Worm (Caenorhabditis elegans) whole organism, L4 larva: ENCODE data around the gene W02G9.4.
A peak's percentile ranks its signal among the peaks of the same experiment; 100 is the strongest.

ENCODE experiments used
- F10B5.3 ChIP-seq: sonication (generic microtip); optimal IDR thresholded peaks from 2 replicates; lab custom pipeline; 2016; ENCODE audit warnings: mild to moderate bottlenecking, missing genetic modification characterization, missing compliant biosample characterization
- fos-1 ChIP-seq: fragments of 150-350 bp; optimal IDR thresholded peaks from 2 replicates; lab custom pipeline; 2014; ENCODE audit warnings: missing biosample characterization, missing genetic modification characterization
- hlh-30 ChIP-seq: sonication (generic microtip); optimal IDR thresholded peaks from 2 replicates; lab custom pipeline; 2017; ENCODE audit warnings: antibody characterized with exemption, mild to moderate bottlenecking, missing genetic modification characterization, missing compliant biosample characterization; ENCODE audit not compliant: insufficient read depth
- lin-13 ChIP-seq: fragments of 150-350 bp; optimal IDR thresholded peaks from 2 replicates; lab custom pipeline; 2014; ENCODE audit warnings: missing biosample characterization, missing genetic modification reagents, missing genetic modification characterization
- nhr-237 ChIP-seq: sonication (generic microtip); optimal IDR thresholded peaks from 2 replicates; lab custom pipeline; 2017; ENCODE audit warnings: missing biosample characterization, missing genetic modification characterization
- nhr-28 ChIP-seq: fragments of 150-350 bp; optimal IDR thresholded peaks from 2 replicates; lab custom pipeline; 2014; ENCODE audit warnings: missing biosample characterization, missing genetic modification characterization
- pha-4 ChIP-seq, 2 experiments: fragments of 150-350 bp in 1 of 2; fragments of 200-800 bp in 1 of 2; sonication (Bioruptor generic) in 1 of 2; IDR thresholded peaks in 1 of 2; optimal IDR thresholded peaks in 1 of 2; 2 replicates each; pipeline versions ENCODE4 v1.3.6 to Lab custom; 2014 to 2022; ENCODE audit warnings: missing genetic modification characterization in 2 of 2, missing genetic modification reagents in 2 of 2, missing biosample characterization in 1 of 2, missing compliant biosample characterization in 1 of 2
- unc-39 ChIP-seq: sonication (generic microtip); optimal IDR thresholded peaks from 2 replicates; lab custom pipeline; 2017; ENCODE audit warnings: missing biosample characterization, missing genetic modification characterization
- ztf-11 ChIP-seq: fragments of 150-350 bp; optimal IDR thresholded peaks from 2 replicates; lab custom pipeline; 2014; ENCODE audit warnings: missing biosample characterization, missing genetic modification characterization

DNA sequence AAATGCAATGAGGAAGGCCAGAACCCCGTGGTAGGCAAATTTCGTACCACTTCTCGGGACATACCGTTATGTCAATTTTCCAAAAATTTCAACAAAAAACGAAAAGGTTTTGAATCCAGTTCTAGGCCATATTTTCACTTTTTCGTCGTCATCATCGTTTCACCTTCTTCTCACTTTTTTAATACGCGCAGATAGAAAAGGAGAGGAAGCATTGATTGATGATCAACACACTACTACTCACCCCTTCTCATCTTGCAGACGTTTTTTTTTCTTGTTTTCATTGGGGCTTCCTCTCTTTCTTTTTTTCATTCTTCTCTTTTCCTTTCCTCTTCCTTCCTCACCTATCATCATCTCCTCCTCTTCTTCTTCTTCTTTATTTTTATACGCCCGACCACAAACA, 9.0 kb downstream of the W02G9.4 start:
- TF ChIP-seq nhr-237 (tag; lab: Kevin White, UChicago) (no peak), lin-13 (GFP tag; lab: Kevin White, UChicago) (no peak), hlh-30 (no peak), unc-39 (tag; lab: Kevin White, UChicago) (no peak), ztf-11 (no peak), pha-4 (GFP tag; IDR thresholded peaks at IDR 0.05; lab: Robert Waterston, UW) (no peak), pha-4 (tag; optimal IDR thresholded peaks at IDR 0.05; lab: Kevin White, UChicago) (no peak), fos-1 (no peak), F10B5.3 (no peak), nhr-28 (peak; percentile 37)
